Worm (Caenorhabditis elegans): ENCODE data around the gene Y108G3AL.2.

Y108G3AL.2 gene

ce11 chrV:185124-185523, 18.3 kb downstream of the Y108G3AL.2 start:
- TF ChIP-seq mdl-1 (tag; optimal IDR thresholded peaks at IDR 0.05) (no peak), elt-1 (tag; optimal IDR thresholded peaks at IDR 0.05) (no peak), pha-4 (tag; optimal IDR thresholded peaks at IDR 0.05) (no peak), ceh-9 (tag; optimal IDR thresholded peaks at IDR 0.05) (no peak), unc-39 (tag; optimal IDR thresholded peaks at IDR 0.05) (no peak), nhr-23 (tag; optimal IDR thresholded peaks at IDR 0.05) (no peak), ceh-82 (tag; optimal IDR thresholded peaks at IDR 0.05) (no peak), skn-1 (tag; optimal IDR thresholded peaks at IDR 0.05) (no peak), ztf-4 (tag; optimal IDR thresholded peaks at IDR 0.05) (no peak), ceh-28 (tag; optimal IDR thresholded peaks at IDR 0.05) (no peak), unc-62 (GFP tag; optimal IDR thresholded peaks at IDR 0.05) (no peak), pqm-1 (tag; optimal IDR thresholded peaks at IDR 0.05) (no peak), hmg-11 (tag; optimal IDR thresholded peaks at IDR 0.05) (no peak), R02D3.7 (tag; optimal IDR thresholded peaks at IDR 0.05) (no peak), aly-2 (tag; optimal IDR thresholded peaks at IDR 0.05) (no peak), ZK546.5 (tag; optimal IDR thresholded peaks at IDR 0.05) (no peak)

- TF ChIP-seq jun-1 (tag; optimal IDR thresholded peaks at IDR 0.05) (no peak), lin-15B (tag; optimal IDR thresholded peaks at IDR 0.05) (peak; percentile 43), elt-3 (tag; optimal IDR thresholded peaks at IDR 0.05) (no peak), nhr-23 (tag; optimal IDR thresholded peaks at IDR 0.05) (peak; percentile 43), mdl-1 (tag; optimal IDR thresholded peaks at IDR 0.05) (no peak), nhr-25 (tag; optimal IDR thresholded peaks at IDR 0.05) (peak; percentile 38), daf-12 (tag; optimal IDR thresholded peaks at IDR 0.05) (no peak), ceh-16 (tag; optimal IDR thresholded peaks at IDR 0.05) (no peak), tbx-2 (tag; optimal IDR thresholded peaks at IDR 0.05) (no peak), nhr-237 (tag; optimal IDR thresholded peaks at IDR 0.05) (no peak), pha-4 (tag; optimal IDR thresholded peaks at IDR 0.05) (peak; percentile 53), zag-1 (tag; optimal IDR thresholded peaks at IDR 0.05) (no peak), ceh-28 (tag; optimal IDR thresholded peaks at IDR 0.05) (no peak), pqm-1 (tag; optimal IDR thresholded peaks at IDR 0.05) (no peak), fkh-2 (tag; optimal IDR thresholded peaks at IDR 0.05) (no peak), mml-1 (tag; optimal IDR thresholded peaks at IDR 0.05) (no peak), egl-27 (tag; optimal IDR thresholded peaks at IDR 0.05) (no peak), nhr-12 (tag; optimal IDR thresholded peaks at IDR 0.05) (no peak), R02D3.7 (tag; optimal IDR thresholded peaks at IDR 0.05) (no peak), sea-2 (GFP tag; optimal IDR thresholded peaks at IDR 0.05) (no peak), lin-39 (tag; optimal IDR thresholded peaks at IDR 0.05) (peak; percentile 63), elt-1 (tag; optimal IDR thresholded peaks at IDR 0.05) (no peak), nhr-76 (tag; optimal IDR thresholded peaks at IDR 0.05) (no peak), skn-1 (tag; optimal IDR thresholded peaks at IDR 0.05) (no peak), nhr-11 (tag; optimal IDR thresholded peaks at IDR 0.05) (no peak), nhr-77 (tag; optimal IDR thresholded peaks at IDR 0.05) (no peak), aly-2 (tag; optimal IDR thresholded peaks at IDR 0.05) (no peak), unc-39 (tag; optimal IDR thresholded peaks at IDR 0.05) (no peak), nfya-1 (tag; optimal IDR thresholded peaks at IDR 0.05; ENCODE audit: insufficient read depth) (peak; percentile 77), hmg-11 (tag; optimal IDR thresholded peaks at IDR 0.05) (peak; percentile 68), ceh-9 (tag; optimal IDR thresholded peaks at IDR 0.05) (no peak), ceh-82 (tag; optimal IDR thresholded peaks at IDR 0.05) (no peak), elt-2 (tag; optimal IDR thresholded peaks at IDR 0.05) (no peak), ztf-4 (tag; optimal IDR thresholded peaks at IDR 0.05) (no peak), snpc-4 (tag; optimal IDR thresholded peaks at IDR 0.05) (peak; percentile 7), fkh-10 (GFP tag; optimal IDR thresholded peaks at IDR 0.05) (no peak), nhr-43 (tag; optimal IDR thresholded peaks at IDR 0.05; ENCODE audit: poor library complexity, severe bottlenecking) (no peak), unc-62 (GFP tag; optimal IDR thresholded peaks at IDR 0.05) (no peak), eor-1 (tag; optimal IDR thresholded peaks at IDR 0.05) (no peak)
These were observed 19.0 kb downstream of the Y108G3AL.2 start, which contains the start of gene arid-1 for ce11 chrV:185694-186217. Gene arid-1 (plus strand): TSS chrV:186167.

- TF ChIP-seq unc-62 (GFP tag; optimal IDR thresholded peaks at IDR 0.05) (no peak), ZK546.5 (tag; optimal IDR thresholded peaks at IDR 0.05) (no peak), daf-12 (tag; optimal IDR thresholded peaks at IDR 0.05) (no peak), egl-27 (tag; optimal IDR thresholded peaks at IDR 0.05) (no peak), pqm-1 (tag; optimal IDR thresholded peaks at IDR 0.05) (no peak), pha-4 (tag; optimal IDR thresholded peaks at IDR 0.05) (no peak), nhr-77 (tag; optimal IDR thresholded peaks at IDR 0.05) (no peak), ceh-28 (tag; optimal IDR thresholded peaks at IDR 0.05) (no peak), mdl-1 (tag; optimal IDR thresholded peaks at IDR 0.05) (no peak), nhr-25 (tag; optimal IDR thresholded peaks at IDR 0.05) (no peak), aly-2 (tag; optimal IDR thresholded peaks at IDR 0.05) (no peak), egl-5 (tag; optimal IDR thresholded peaks at IDR 0.05) (no peak)
These were observed 22.6 kb downstream of the Y108G3AL.2 start for ce11 chrV:189436-189835.
